Worm (Caenorhabditis elegans) whole organism, L1 larva: Measurements from ENCODE around the gene F54C9.11.
A peak's percentile ranks its signal among the peaks of the same experiment; 100 is the strongest.

ENCODE experiments used
- C04F5.9 ChIP-seq: sonication (generic microtip); optimal IDR thresholded peaks from 2 replicates; lab custom pipeline; 2016; ENCODE audit warnings: missing genetic modification characterization, missing compliant biosample characterization
- C16A3.4 ChIP-seq: fragments of 150-350 bp; optimal IDR thresholded peaks from 2 replicates; lab custom pipeline; 2014; ENCODE audit warnings: missing biosample characterization, missing genetic modification characterization
- C34B4.2 ChIP-seq: sonication (generic microtip); optimal IDR thresholded peaks from 2 replicates; lab custom pipeline; 2017; ENCODE audit warnings: mild to moderate bottlenecking, missing genetic modification characterization, missing compliant biosample characterization
- F16B12.6 ChIP-seq: fragments of 150-350 bp; optimal IDR thresholded peaks from 2 replicates; lab custom pipeline; 2014; ENCODE audit warnings: missing biosample characterization, missing genetic modification characterization
- Y116A8C.19 ChIP-seq: sonication (generic microtip); optimal IDR thresholded peaks from 2 replicates; lab custom pipeline; 2016; ENCODE audit warnings: missing compliant biosample characterization, missing genetic modification characterization, borderline replicate concordance
- aha-1 ChIP-seq: fragments of 150-350 bp; optimal IDR thresholded peaks from 2 replicates; lab custom pipeline; 2014; ENCODE audit warnings: missing biosample characterization, missing genetic modification characterization
- alr-1 ChIP-seq: fragments of 200-800 bp; sonication (Bioruptor generic); optimal IDR thresholded peaks from 2 replicates; lab custom pipeline; 2018; ENCODE audit warnings: borderline replicate concordance, mild to moderate bottlenecking, missing genetic modification characterization, missing compliant biosample characterization
- aly-2 ChIP-seq: fragments of 150-350 bp; optimal IDR thresholded peaks from 2 replicates; lab custom pipeline; 2014; ENCODE audit warnings: missing biosample characterization, missing genetic modification characterization
- ceh-63 ChIP-seq: fragments of 200-800 bp; sonication (Bioruptor generic); optimal IDR thresholded peaks from 2 replicates; lab custom pipeline; 2018; ENCODE audit warnings: mild to moderate bottlenecking, missing genetic modification characterization, missing compliant biosample characterization
- ces-1 ChIP-seq: fragments of 150-350 bp; optimal IDR thresholded peaks from 2 replicates; lab custom pipeline; 2014; ENCODE audit warnings: missing biosample characterization, missing genetic modification reagents, missing genetic modification characterization
- dsc-1 ChIP-seq: sonication (generic microtip); optimal IDR thresholded peaks from 2 replicates; lab custom pipeline; 2016; ENCODE audit warnings: mild to moderate bottlenecking, missing genetic modification characterization, missing compliant biosample characterization
- egl-13 ChIP-seq: sonication (generic microtip); optimal IDR thresholded peaks from 2 replicates; lab custom pipeline; 2016; ENCODE audit warnings: missing genotype, missing genetic modification reagents, missing genetic modification characterization, missing compliant biosample characterization
- egl-27 ChIP-seq, 2 experiments: fragments of 150-350 bp in 1 of 2; sonication (generic microtip); optimal IDR thresholded peaks; 3 replicates each; lab custom pipeline; 2017 to 2018; ENCODE audit warnings: missing biosample characterization in 2 of 2, missing genetic modification characterization in 2 of 2, missing genetic modification reagents in 2 of 2
- elt-2 ChIP-seq: sonication (generic microtip); optimal IDR thresholded peaks from 2 replicates; lab custom pipeline; 2016; ENCODE audit warnings: missing genetic modification characterization, mild to moderate bottlenecking, inconsistent platforms, missing compliant biosample characterization, missing genetic modification reagents
- elt-3 ChIP-seq, 6 experiments: fragments of 150-350 bp in 1 of 6; sonication (generic microtip); optimal IDR thresholded peaks; 2 replicates each; lab custom pipeline; 2017 to 2018; ENCODE audit warnings: missing biosample characterization in 6 of 6, missing genetic modification characterization in 6 of 6, inconsistent platforms in 1 of 6
- ets-5 ChIP-seq: fragments of 200-800 bp; sonication (Bioruptor generic); IDR thresholded peaks from 2 replicates; pipeline ENCODE4 v1.3.6; 2022; ENCODE audit warnings: missing genetic modification characterization, missing compliant biosample characterization
- fkh-10 ChIP-seq: sonication (generic microtip); optimal IDR thresholded peaks from 2 replicates; lab custom pipeline; 2017; ENCODE audit warnings: missing biosample characterization, missing genetic modification reagents, missing genetic modification characterization
- fkh-4 ChIP-seq: sonication (generic microtip); optimal IDR thresholded peaks from 2 replicates; lab custom pipeline; 2016; ENCODE audit warnings: missing compliant biosample characterization, missing genetic modification characterization, borderline replicate concordance
- fos-1 ChIP-seq: fragments of 150-350 bp; optimal IDR thresholded peaks from 2 replicates; lab custom pipeline; 2014; ENCODE audit warnings: missing biosample characterization, missing genetic modification characterization
- grh-1 ChIP-seq: fragments of 200-800 bp; sonication (Bioruptor generic); IDR thresholded peaks from 2 replicates; pipeline ENCODE4 v1.3.6; 2022; ENCODE audit warnings: missing genetic modification reagents, missing genetic modification characterization, missing compliant biosample characterization
- hlh-4 ChIP-seq: sonication (generic microtip); optimal IDR thresholded peaks from 2 replicates; lab custom pipeline; 2016; ENCODE audit warnings: mild to moderate bottlenecking, missing genetic modification characterization, missing compliant biosample characterization
- lin-13 ChIP-seq: fragments of 150-350 bp; optimal IDR thresholded peaks from 2 replicates; lab custom pipeline; 2014; ENCODE audit warnings: missing biosample characterization, missing genetic modification reagents, missing genetic modification characterization
- lin-14 ChIP-seq: fragments of 200-800 bp; sonication (Bioruptor generic); optimal IDR thresholded peaks from 2 replicates; lab custom pipeline; 2018; ENCODE audit warnings: mild to moderate bottlenecking, missing genetic modification characterization, moderate library complexity, missing compliant biosample characterization
- lin-15B ChIP-seq: fragments of 150-350 bp; sonication (generic microtip); optimal IDR thresholded peaks from 3 replicates; lab custom pipeline; 2014; ENCODE audit warnings: missing biosample characterization, missing genetic modification characterization
- lsy-2 ChIP-seq, 2 experiments: fragments of 150-350 bp; optimal IDR thresholded peaks; 2 replicates each; lab custom pipeline; 2014; ENCODE audit warnings: missing biosample characterization in 2 of 2, missing genetic modification characterization in 2 of 2
- mdl-1 ChIP-seq, 2 experiments: fragments of 150-350 bp; optimal IDR thresholded peaks; 2 replicates each; lab custom pipeline; 2014 to 2017; ENCODE audit warnings: missing biosample characterization in 2 of 2, missing genetic modification characterization in 2 of 2, inconsistent platforms in 1 of 2
- mef-2 ChIP-seq: fragments of 150-350 bp; optimal IDR thresholded peaks from 2 replicates; lab custom pipeline; 2014; ENCODE audit warnings: missing biosample characterization, missing genetic modification characterization
- mep-1 ChIP-seq: fragments of 150-350 bp; optimal IDR thresholded peaks from 2 replicates; lab custom pipeline; 2014; ENCODE audit warnings: missing biosample characterization, missing genetic modification characterization
- nhr-19 ChIP-seq: fragments of 200-800 bp; sonication (Bioruptor generic); conservative IDR thresholded peaks from 2 replicates; pipeline ENCODE4 v1.3.6; 2022; ENCODE audit warnings: missing genetic modification characterization, missing compliant biosample characterization
- nhr-237 ChIP-seq: fragments of 150-350 bp; optimal IDR thresholded peaks from 2 replicates; lab custom pipeline; 2014; ENCODE audit warnings: missing biosample characterization, missing genetic modification characterization
- nhr-47 ChIP-seq: sonication (generic microtip); optimal IDR thresholded peaks from 2 replicates; lab custom pipeline; 2016; ENCODE audit warnings: mild to moderate bottlenecking, missing genetic modification characterization, moderate library complexity, missing compliant biosample characterization
- nhr-71 ChIP-seq: sonication (generic microtip); optimal IDR thresholded peaks from 2 replicates; lab custom pipeline; 2016; ENCODE audit warnings: mild to moderate bottlenecking, missing genetic modification characterization, moderate library complexity, missing compliant biosample characterization
- nhr-76 ChIP-seq: sonication (generic microtip); optimal IDR thresholded peaks from 2 replicates; lab custom pipeline; 2017; ENCODE audit warnings: missing biosample characterization, missing genetic modification characterization
- nhr-77 ChIP-seq: fragments of 150-350 bp; optimal IDR thresholded peaks from 2 replicates; lab custom pipeline; 2014; ENCODE audit warnings: missing biosample characterization, missing genetic modification characterization
- nhr-84 ChIP-seq: sonication (generic microtip); optimal IDR thresholded peaks from 2 replicates; lab custom pipeline; 2017; ENCODE audit warnings: missing biosample characterization, missing genetic modification characterization
- nhr-85 ChIP-seq: sonication (generic microtip); peaks from one replicate; lab custom pipeline; 2016; ENCODE audit warnings: missing genetic modification characterization, inconsistent platforms, missing compliant biosample characterization
- nhr-90 ChIP-seq: sonication (generic microtip); optimal IDR thresholded peaks from 2 replicates; lab custom pipeline; 2016; ENCODE audit warnings: mild to moderate bottlenecking, missing genetic modification characterization, missing compliant biosample characterization; ENCODE audit not compliant: poor library complexity
- pqm-1 ChIP-seq: sonication (generic microtip); optimal IDR thresholded peaks from 3 replicates; lab custom pipeline; 2017; ENCODE audit warnings: missing biosample characterization, missing genetic modification characterization
- snu-23 ChIP-seq: sonication (generic microtip); optimal IDR thresholded peaks from 2 replicates; lab custom pipeline; 2016; ENCODE audit warnings: missing genetic modification characterization, missing compliant biosample characterization
- swsn-7 ChIP-seq: sonication (generic microtip); optimal IDR thresholded peaks from 2 replicates; lab custom pipeline; 2016; ENCODE audit warnings: missing genetic modification characterization, missing compliant biosample characterization
- xbp-1 ChIP-seq: sonication (generic microtip); optimal IDR thresholded peaks from 2 replicates; lab custom pipeline; 2016; ENCODE audit warnings: missing genetic modification characterization, missing compliant biosample characterization
- zip-4 ChIP-seq: fragments of 200-800 bp; sonication (Bioruptor generic); optimal IDR thresholded peaks from 2 replicates; lab custom pipeline; 2018; ENCODE audit warnings: mild to moderate bottlenecking, missing genetic modification characterization, moderate library complexity, missing compliant biosample characterization
- ztf-11 ChIP-seq, 2 experiments: sonication (generic microtip); optimal IDR thresholded peaks; 2 replicates each; lab custom pipeline; 2016 to 2017; ENCODE audit warnings: missing genetic modification characterization in 2 of 2, missing biosample characterization in 1 of 2, missing compliant biosample characterization in 1 of 2
- ztf-4 ChIP-seq: fragments of 150-350 bp; optimal IDR thresholded peaks from 2 replicates; lab custom pipeline; 2014; ENCODE audit warnings: missing biosample characterization, missing genetic modification characterization

F54C9.11 gene

DNA sequence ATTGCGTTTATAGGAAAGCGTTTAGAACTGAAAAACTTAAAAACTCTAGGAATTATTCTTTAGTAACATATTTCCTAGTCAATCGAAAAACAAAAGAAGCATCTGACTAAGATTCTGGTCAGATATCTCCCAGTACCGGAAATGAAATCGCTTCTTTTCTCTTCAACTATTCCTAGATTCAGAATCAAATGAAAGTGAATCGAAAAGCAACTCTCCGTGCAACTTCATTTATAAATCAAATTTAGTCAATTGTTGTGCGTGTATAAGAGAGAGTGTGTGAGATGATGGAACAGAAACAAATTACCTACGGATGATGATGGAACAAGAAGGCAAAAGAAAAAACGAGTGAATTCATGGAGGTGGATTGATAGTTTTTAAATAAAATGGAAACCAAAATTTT is 25.7 kb downstream of the F54C9.11 start:
- peak; percentile 12 for TF ChIP-seq swsn-7 (tag; lab: Kevin White, UChicago)
- TF ChIP-seq lin-14 (GFP tag; lab: Kevin White, UChicago), result peak; percentile 46
- TF ChIP-seq C16A3.4 (tag; lab: Kevin White, UChicago), result no peak
- peak; percentile 13 for TF ChIP-seq snu-23
- peak; percentile 98 for TF ChIP-seq fkh-10
- peak; percentile 9 for TF ChIP-seq nhr-71
- no peak for TF ChIP-seq nhr-85 (tag; lab: Kevin White, UChicago)
- TF ChIP-seq ets-5 (GFP tag; lab: Robert Waterston, UW), result no peak
- peak; percentile 18 for TF ChIP-seq nhr-47 (tag; lab: Kevin White, UChicago)
- TF ChIP-seq ztf-4 (tag; lab: Kevin White, UChicago), result no peak
- TF ChIP-seq C34B4.2, result no peak
- TF ChIP-seq nhr-237 (tag; lab: Kevin White, UChicago), result no peak
- TF ChIP-seq ces-1 (GFP tag; lab: Kevin White, UChicago), result peak; percentile 43
- TF ChIP-seq fos-1 (tag; lab: Kevin White, UChicago), result no peak
- no peak for TF ChIP-seq egl-13 (tag; lab: Kevin White, UChicago)
- TF ChIP-seq dsc-1 (tag; lab: Kevin White, UChicago), result peak; percentile 6
- TF ChIP-seq alr-1 (tag; lab: Kevin White, UChicago), result no peak

DNA sequence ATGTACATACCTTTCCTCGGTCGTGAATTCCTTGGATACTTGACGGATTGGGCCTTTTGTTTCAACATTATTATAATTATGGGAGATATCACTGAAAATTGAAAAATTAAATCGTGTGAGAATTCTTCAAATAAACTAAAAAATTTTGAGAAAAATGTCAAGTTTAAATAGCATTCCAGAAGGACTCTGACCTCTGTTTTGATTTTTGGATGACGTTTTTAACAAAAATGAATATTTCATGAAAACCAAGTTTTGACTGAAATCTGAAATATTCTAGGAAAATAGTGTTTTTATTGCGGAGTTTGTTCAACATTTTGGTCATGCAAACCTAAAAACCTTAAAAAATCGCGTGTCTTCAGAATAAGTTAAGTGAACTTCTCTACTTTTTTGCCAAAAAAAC is 28.7 kb downstream of the F54C9.11 start, which contains the start of gene glb-27:
Gene glb-27 (minus strand): TSS at position 101 of the 400 bp plus-strand sequence.
- TF ChIP-seq xbp-1 (tag; lab: Kevin White, UChicago), result no peak

DNA sequence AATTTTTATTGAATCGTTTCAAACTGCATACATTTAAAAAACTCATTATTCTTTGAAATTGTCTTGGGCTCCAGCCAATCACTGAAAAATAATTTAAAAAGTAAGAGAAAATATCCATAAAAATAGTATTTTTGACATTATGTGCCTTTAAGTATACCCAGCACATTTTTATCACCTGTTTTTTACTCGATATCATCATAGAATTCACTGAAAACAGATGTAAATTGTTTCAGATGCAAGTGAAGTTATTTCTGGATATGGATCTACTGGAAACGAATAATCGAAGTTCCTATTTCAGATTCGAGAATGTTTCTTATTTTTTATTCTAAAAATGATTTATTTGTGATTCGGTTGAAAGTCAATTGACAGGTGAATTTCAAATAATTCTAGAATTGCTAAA is 30.3 kb downstream of the F54C9.11 start:
- TF ChIP-seq nhr-85 (tag; lab: Kevin White, UChicago) (no peak), nhr-71 (peak; percentile 27), fkh-4 (no peak), hlh-4 (tag; lab: Kevin White, UChicago) (peak; percentile 92), nhr-76 (tag; lab: Kevin White, UChicago) (no peak), lsy-2 (tag; optimal IDR thresholded peaks at IDR 0.05; lab: Kevin White, UChicago) (no peak), aha-1 (tag; lab: Kevin White, UChicago) (no peak), egl-13 (tag; lab: Kevin White, UChicago) (no peak), egl-27 (tag; optimal IDR thresholded peaks at IDR 0.05; lab: Kevin White, UChicago) (no peak)

DNA sequence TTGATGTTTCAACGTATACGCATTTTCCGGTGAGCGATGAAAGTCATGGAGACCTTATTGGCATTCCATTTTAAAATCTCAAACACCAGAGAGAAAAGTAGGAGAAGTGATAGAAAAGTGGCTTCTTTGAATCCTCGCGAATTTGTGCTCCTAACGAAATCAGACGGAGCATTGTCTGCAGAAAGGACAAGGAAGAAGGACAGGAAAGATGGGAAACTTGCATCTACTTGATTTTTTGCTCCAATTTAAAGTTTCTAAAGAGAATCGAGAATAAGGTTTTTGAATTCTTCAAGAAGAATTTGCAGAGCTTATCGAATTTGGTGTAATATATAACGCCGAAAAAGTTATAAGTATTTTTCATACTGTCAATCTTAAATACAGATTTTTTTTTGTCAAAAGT is 33.8 kb downstream of the F54C9.11 start:
- TF ChIP-seq C34B4.2 (no peak), egl-27 (tag; optimal IDR thresholded peaks at IDR 0.05; lab: Kevin White, UChicago) (no peak), elt-2 (tag; lab: Kevin White, UChicago) (no peak), lin-14 (GFP tag; lab: Kevin White, UChicago) (peak; percentile 50), fkh-10 (peak; percentile 91), F16B12.6 (tag; lab: Kevin White, UChicago) (no peak)

DNA sequence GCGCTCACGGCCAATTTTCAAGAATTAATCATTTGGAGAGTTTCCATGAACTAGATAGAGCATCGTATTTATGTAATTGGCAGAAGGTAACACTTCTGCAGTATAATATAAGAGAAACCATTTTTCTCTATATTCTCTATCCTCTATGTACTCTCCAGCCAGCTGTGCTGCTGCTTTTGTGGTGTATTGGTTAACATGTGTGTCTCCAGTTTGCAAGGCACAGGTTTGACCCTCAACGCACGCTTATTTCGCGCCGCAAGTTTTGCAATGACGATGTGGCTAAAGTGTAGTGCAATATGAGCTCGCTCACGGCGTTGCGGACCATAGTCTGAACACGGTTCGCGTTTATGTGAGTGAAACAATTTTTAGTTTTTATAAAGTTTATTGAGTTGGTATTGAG is 37.9 kb downstream of the F54C9.11 start:
- TF ChIP-seq mdl-1 (tag; optimal IDR thresholded peaks at IDR 0.05; lab: Kevin White, UChicago) (peak in 1 of 2 experiments; percentile 60), nhr-237 (tag; lab: Kevin White, UChicago) (no peak), ceh-63 (GFP tag; lab: Kevin White, UChicago) (no peak), F16B12.6 (tag; lab: Kevin White, UChicago) (no peak), aly-2 (tag; lab: Kevin White, UChicago) (peak; percentile 35), lin-13 (no peak), mep-1 (tag; lab: Kevin White, UChicago) (peak; percentile 66), Y116A8C.19 (tag; lab: Kevin White, UChicago) (no peak), zip-4 (GFP tag; lab: Kevin White, UChicago) (no peak), nhr-84 (tag; lab: Kevin White, UChicago) (no peak), fkh-10 (no peak), nhr-19 (GFP tag; lab: Robert Waterston, UW) (peak; percentile 31; the same call in 1 of the 2 replicates), mef-2 (tag; lab: Kevin White, UChicago) (no peak), nhr-77 (tag; lab: Kevin White, UChicago) (peak; percentile 62), alr-1 (tag; lab: Kevin White, UChicago) (no peak), elt-3 (tag; optimal IDR thresholded peaks at IDR 0.05; lab: Kevin White, UChicago) (peak in 1 of 6 experiments; percentile 19), pqm-1 (tag; lab: Kevin White, UChicago) (no peak), C04F5.9 (tag; lab: Kevin White, UChicago) (no peak), grh-1 (GFP tag; lab: Robert Waterston, UW) (no peak), lin-15B (tag; lab: Kevin White, UChicago) (no peak), nhr-90 (tag; lab: Kevin White, UChicago) (peak; percentile 44), ztf-11 (tag; optimal IDR thresholded peaks at IDR 0.05; lab: Kevin White, UChicago) (peak in 1 of 2 experiments; percentile 19)
